Worm (Caenorhabditis elegans) whole organism, L4 larva: ENCODE results near the gene clc-26.

ENCODE experiments used
- F10B5.3 ChIP-seq: sonication (generic microtip); optimal IDR thresholded peaks from 2 replicates; lab custom pipeline; 2016; ENCODE audit warnings: mild to moderate bottlenecking, missing genetic modification characterization, missing compliant biosample characterization
- F26F4.8 ChIP-seq: fragments of 200-800 bp; sonication (Bioruptor generic); conservative IDR thresholded peaks from 2 replicates; pipeline ENCODE4 v1.3.6; 2022; ENCODE audit warnings: missing genetic modification characterization, missing compliant biosample characterization
- F37D6.2 ChIP-seq: sonication (generic microtip); optimal IDR thresholded peaks from 2 replicates; lab custom pipeline; 2016; ENCODE audit warnings: mild to moderate bottlenecking, missing genetic modification characterization, missing compliant biosample characterization
- F49E8.2 ChIP-seq: sonication (generic microtip); optimal IDR thresholded peaks from 2 replicates; lab custom pipeline; 2016; ENCODE audit warnings: missing compliant biosample characterization, mild to moderate bottlenecking, missing genetic modification characterization, borderline replicate concordance
- ZK337.2 ChIP-seq: fragments of 200-800 bp; sonication (Bioruptor generic); IDR thresholded peaks from 2 replicates; pipeline ENCODE4 v1.3.6; 2022; ENCODE audit warnings: missing genetic modification reagents, missing genetic modification characterization, missing compliant biosample characterization
- ZK546.5 ChIP-seq, 2 experiments: sonication (generic microtip); optimal IDR thresholded peaks; 2 replicates each; lab custom pipeline; 2017; ENCODE audit warnings: missing biosample characterization in 2 of 2, missing genetic modification characterization in 2 of 2
- ama-1 ChIP-seq: fragments of 150-350 bp; optimal IDR thresholded peaks from 2 replicates; lab custom pipeline; 2014; ENCODE audit warnings: inconsistent platforms, mixed read lengths
- arid-1 ChIP-seq: fragments of 200-800 bp; sonication (Bioruptor generic); conservative IDR thresholded peaks from 2 replicates; pipeline ENCODE4 v1.3.6; 2022; ENCODE audit warnings: missing genetic modification reagents, missing genetic modification characterization, missing compliant biosample characterization
- attf-4 ChIP-seq: sonication (generic microtip); optimal IDR thresholded peaks from 3 replicates; lab custom pipeline; 2017; ENCODE audit warnings: missing biosample characterization, missing genetic modification characterization
- ceh-20 ChIP-seq: fragments of 200-800 bp; sonication (Bioruptor generic); IDR thresholded peaks from 2 replicates; pipeline ENCODE4 v1.3.6; 2022; ENCODE audit warnings: missing genetic modification reagents, missing genetic modification characterization, missing compliant biosample characterization
- ceh-32 ChIP-seq: sonication (generic microtip); optimal IDR thresholded peaks from 2 replicates; lab custom pipeline; 2016; ENCODE audit warnings: mild to moderate bottlenecking, missing genetic modification characterization, missing compliant biosample characterization; ENCODE audit not compliant: poor library complexity
- ceh-82 ChIP-seq: sonication (generic microtip); optimal IDR thresholded peaks from 2 replicates; lab custom pipeline; 2017; ENCODE audit warnings: missing biosample characterization, missing genetic modification characterization
- cey-2 ChIP-seq: sonication (generic microtip); optimal IDR thresholded peaks from 3 replicates; lab custom pipeline; 2017; ENCODE audit warnings: missing genetic modification characterization, mild to moderate bottlenecking, missing compliant biosample characterization, antibody characterized with exemption, borderline replicate concordance; ENCODE audit not compliant: insufficient read depth
- ctbp-1 ChIP-seq: fragments of 200-800 bp; sonication (Bioruptor generic); IDR thresholded peaks from 2 replicates; pipeline ENCODE4 v1.3.6; 2022; ENCODE audit warnings: missing genetic modification reagents, missing genetic modification characterization, missing compliant biosample characterization
- daf-16 ChIP-seq, 3 experiments: sonication (generic microtip); optimal IDR thresholded peaks; 2 replicates each; lab custom pipeline; 2016 to 2017; ENCODE audit warnings: missing genetic modification characterization in 3 of 3, missing genetic modification reagents in 3 of 3, mild to moderate bottlenecking in 2 of 3, missing compliant biosample characterization in 2 of 3, missing biosample characterization in 1 of 3, moderate library complexity in 1 of 3
- dmd-6 ChIP-seq: fragments of 200-800 bp; sonication (Bioruptor generic); IDR thresholded peaks from 2 replicates; pipeline ENCODE4 v1.3.6; 2022; ENCODE audit warnings: missing genetic modification reagents, missing genetic modification characterization, missing compliant biosample characterization
- dmd-8 ChIP-seq: fragments of 200-800 bp; sonication (Bioruptor generic); IDR thresholded peaks from 2 replicates; pipeline ENCODE4 v1.3.6; 2022; ENCODE audit warnings: missing genetic modification characterization, missing compliant biosample characterization
- dmd-9 ChIP-seq: fragments of 200-800 bp; sonication (Bioruptor generic); IDR thresholded peaks from 2 replicates; pipeline ENCODE4 v1.3.6; 2022; ENCODE audit warnings: missing genetic modification reagents, missing genetic modification characterization, missing compliant biosample characterization
- dpl-1 ChIP-seq: fragments of 150-350 bp; optimal IDR thresholded peaks from 2 replicates; lab custom pipeline; 2014; ENCODE audit warnings: missing biosample characterization, missing genetic modification reagents, missing genetic modification characterization
- dve-1 ChIP-seq: sonication (generic microtip); optimal IDR thresholded peaks from 2 replicates; lab custom pipeline; 2017; ENCODE audit warnings: antibody characterized with exemption, mild to moderate bottlenecking, missing genetic modification characterization, missing compliant biosample characterization; ENCODE audit not compliant: insufficient read depth
- egl-27 ChIP-seq: sonication (generic microtip); optimal IDR thresholded peaks from 3 replicates; lab custom pipeline; 2017; ENCODE audit warnings: missing biosample characterization, missing genetic modification reagents, missing genetic modification characterization
- fkh-10 ChIP-seq: fragments of 150-350 bp; optimal IDR thresholded peaks from 2 replicates; lab custom pipeline; 2014; ENCODE audit warnings: missing biosample characterization, missing genetic modification reagents, missing genetic modification characterization
- fos-1 ChIP-seq: fragments of 150-350 bp; optimal IDR thresholded peaks from 2 replicates; lab custom pipeline; 2014; ENCODE audit warnings: missing biosample characterization, missing genetic modification characterization
- gei-8 ChIP-seq: fragments of 200-800 bp; sonication (Bioruptor generic); optimal IDR thresholded peaks from 2 replicates; lab custom pipeline; 2018; ENCODE audit warnings: mild to moderate bottlenecking, missing genetic modification characterization, missing compliant biosample characterization
- hif-1 ChIP-seq, 2 experiments: sonication (generic microtip); optimal IDR thresholded peaks; 2 replicates each; lab custom pipeline; 2016 to 2017; ENCODE audit warnings: missing compliant biosample characterization in 2 of 2, missing genetic modification characterization in 2 of 2, missing genetic modification reagents in 2 of 2, missing genotype in 2 of 2, mild to moderate bottlenecking in 1 of 2
- jun-1 ChIP-seq: fragments of 150-350 bp; optimal IDR thresholded peaks from 2 replicates; lab custom pipeline; 2014; ENCODE audit warnings: missing biosample characterization, missing genetic modification reagents, missing genetic modification characterization
- lin-1 ChIP-seq: fragments of 200-800 bp; sonication (Bioruptor generic); IDR thresholded peaks from 2 replicates; pipeline ENCODE4 v1.3.6; 2022; ENCODE audit warnings: missing genetic modification reagents, missing genetic modification characterization, missing compliant biosample characterization
- lin-29 ChIP-seq: fragments of 200-800 bp; sonication (Bioruptor generic); IDR thresholded peaks from 2 replicates; pipeline ENCODE4 v1.3.6; 2022; ENCODE audit warnings: missing genetic modification reagents, missing genetic modification characterization, missing compliant biosample characterization
- lin-38 ChIP-seq: fragments of 200-800 bp; sonication (Bioruptor generic); IDR thresholded peaks from 2 replicates; pipeline ENCODE4 v1.3.6; 2022; ENCODE audit warnings: missing genetic modification reagents, missing genetic modification characterization, missing compliant biosample characterization
- lin-39 ChIP-seq: fragments of 150-350 bp; optimal IDR thresholded peaks from 2 replicates; lab custom pipeline; 2014; ENCODE audit warnings: missing biosample characterization, missing genetic modification reagents, missing genetic modification characterization
- mes-2 ChIP-seq: sonication (generic microtip); optimal IDR thresholded peaks from 2 replicates; lab custom pipeline; 2016; ENCODE audit warnings: missing genotype, mild to moderate bottlenecking, missing genetic modification characterization, missing compliant biosample characterization; ENCODE audit not compliant: poor library complexity, severe bottlenecking
- mxl-2 ChIP-seq: fragments of 200-800 bp; sonication (Bioruptor generic); conservative IDR thresholded peaks from 2 replicates; pipeline ENCODE4 v1.3.6; 2022; ENCODE audit warnings: missing genetic modification reagents, missing genetic modification characterization, missing compliant biosample characterization
- mxl-3 ChIP-seq: fragments of 200-800 bp; sonication (Bioruptor generic); optimal IDR thresholded peaks from 2 replicates; lab custom pipeline; 2018; ENCODE audit warnings: mild to moderate bottlenecking, missing genetic modification characterization, missing compliant biosample characterization
- nhr-237 ChIP-seq: sonication (generic microtip); optimal IDR thresholded peaks from 2 replicates; lab custom pipeline; 2017; ENCODE audit warnings: missing biosample characterization, missing genetic modification characterization
- nhr-41 ChIP-seq: fragments of 200-800 bp; sonication (Bioruptor generic); IDR thresholded peaks from 2 replicates; pipeline ENCODE4 v1.3.6; 2022; ENCODE audit warnings: missing genetic modification reagents, missing genetic modification characterization, missing compliant biosample characterization
- nhr-6 ChIP-seq: fragments of 150-350 bp; optimal IDR thresholded peaks from 2 replicates; lab custom pipeline; 2014; ENCODE audit warnings: missing biosample characterization, missing genetic modification characterization
- nhr-76 ChIP-seq: fragments of 150-350 bp; optimal IDR thresholded peaks from 2 replicates; lab custom pipeline; 2014; ENCODE audit warnings: missing biosample characterization, missing genetic modification characterization
- pha-4 ChIP-seq, 2 experiments: fragments of 150-350 bp in 1 of 2; fragments of 200-800 bp in 1 of 2; sonication (Bioruptor generic) in 1 of 2; IDR thresholded peaks in 1 of 2; optimal IDR thresholded peaks in 1 of 2; 2 replicates each; pipeline versions ENCODE4 v1.3.6 to Lab custom; 2014 to 2022; ENCODE audit warnings: missing genetic modification characterization in 2 of 2, missing genetic modification reagents in 2 of 2, missing biosample characterization in 1 of 2, missing compliant biosample characterization in 1 of 2
- php-3 ChIP-seq: fragments of 200-800 bp; sonication (Bioruptor generic); IDR thresholded peaks from 2 replicates; pipeline ENCODE4 v1.3.6; 2022; ENCODE audit warnings: missing genetic modification reagents, missing genetic modification characterization, missing compliant biosample characterization
- set-16 ChIP-seq: fragments of 200-800 bp; sonication (Bioruptor generic); IDR thresholded peaks from 2 replicates; pipeline ENCODE4 v1.3.6; 2022; ENCODE audit warnings: missing genetic modification reagents, missing genetic modification characterization, missing compliant biosample characterization
- skn-1 ChIP-seq: fragments of 150-350 bp; optimal IDR thresholded peaks from 2 replicates; lab custom pipeline; 2014; ENCODE audit warnings: missing biosample characterization, missing genetic modification characterization
- tag-97 ChIP-seq: fragments of 200-800 bp; sonication (Bioruptor generic); IDR thresholded peaks from 2 replicates; pipeline ENCODE4 v1.3.6; 2022; ENCODE audit warnings: missing genetic modification characterization, missing compliant biosample characterization
- tra-1 ChIP-seq: fragments of 200-800 bp; sonication (Bioruptor generic); IDR thresholded peaks from 2 replicates; pipeline ENCODE4 v1.3.6; 2022; ENCODE audit warnings: missing genetic modification reagents, missing genetic modification characterization, missing compliant biosample characterization
- unc-130 ChIP-seq: sonication (generic microtip); optimal IDR thresholded peaks from 2 replicates; lab custom pipeline; 2016; ENCODE audit warnings: missing genetic modification reagents, missing genetic modification characterization, missing compliant biosample characterization
- unc-39 ChIP-seq: sonication (generic microtip); optimal IDR thresholded peaks from 2 replicates; lab custom pipeline; 2017; ENCODE audit warnings: missing biosample characterization, missing genetic modification characterization
- unc-62 ChIP-seq, 3 experiments: fragments of 150-350 bp in 1 of 3; sonication (generic microtip); optimal IDR thresholded peaks in 2 of 3; peaks in 1 of 3; 1 replicate in 1 of 3; 2 replicates in 2 of 3; lab custom pipeline; 2014 to 2017; ENCODE audit warnings: missing biosample characterization in 3 of 3, missing genetic modification characterization in 3 of 3, missing genetic modification reagents in 3 of 3, missing genotype in 1 of 3
- vab-7 ChIP-seq: fragments of 200-800 bp; sonication (Bioruptor generic); IDR thresholded peaks from 2 replicates; pipeline ENCODE4 v1.3.6; 2022; ENCODE audit warnings: missing genetic modification reagents, missing genetic modification characterization, missing compliant biosample characterization
- zip-11 ChIP-seq: fragments of 200-800 bp; sonication (Bioruptor generic); IDR thresholded peaks from 2 replicates; pipeline ENCODE4 v1.3.6; 2022; ENCODE audit warnings: missing genetic modification characterization, missing compliant biosample characterization
- zip-2 ChIP-seq: fragments of 150-350 bp; optimal IDR thresholded peaks from 2 replicates; lab custom pipeline; 2014; ENCODE audit warnings: missing biosample characterization, missing genetic modification characterization
- ztf-11 ChIP-seq: fragments of 150-350 bp; optimal IDR thresholded peaks from 2 replicates; lab custom pipeline; 2014; ENCODE audit warnings: missing biosample characterization, missing genetic modification characterization

Gene clc-26

DNA sequence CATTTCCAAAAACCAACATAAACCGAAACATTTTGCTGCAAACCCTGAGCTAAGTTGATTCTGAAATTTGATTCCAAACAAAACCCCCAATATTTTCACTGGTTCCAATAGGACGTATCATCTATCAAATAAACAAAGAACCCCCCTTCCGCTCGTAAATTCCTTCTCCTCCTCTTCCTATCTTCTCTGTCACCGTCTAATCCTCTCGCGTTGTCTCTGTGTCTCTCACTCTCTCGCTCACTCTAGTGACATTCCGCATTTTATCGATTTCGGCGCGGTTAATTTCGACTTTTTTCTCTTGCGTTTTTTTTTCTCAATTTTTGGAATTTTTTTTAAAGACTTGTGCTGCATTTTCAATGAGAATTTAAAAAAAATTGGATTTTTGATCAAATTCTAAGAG lies 48.9 kb downstream of the clc-26 start (continued):
- TF ChIP-seq ctbp-1 (GFP tag; lab: Robert Waterston, UW) (no peak), F10B5.3 (no peak), lin-1 (GFP tag; lab: Robert Waterston, UW) (no peak), F37D6.2 (no peak), tag-97 (GFP tag; lab: Robert Waterston, UW) (no peak), ceh-82 (tag; lab: Kevin White, UChicago) (no peak), cey-2 (no peak), ZK546.5 (tag; optimal IDR thresholded peaks at IDR 0.05; lab: Kevin White, UChicago) (no peak), php-3 (GFP tag; lab: Robert Waterston, UW) (no peak), F26F4.8 (GFP tag; lab: Robert Waterston, UW) (no peak), lin-38 (GFP tag; lab: Robert Waterston, UW) (no peak), ZK337.2 (GFP tag; lab: Robert Waterston, UW) (no peak), egl-27 (no peak), zip-2 (tag; lab: Kevin White, UChicago) (no peak), lin-29 (GFP tag; lab: Robert Waterston, UW) (no peak), attf-4 (no peak), nhr-237 (tag; lab: Kevin White, UChicago) (no peak), fos-1 (tag; lab: Kevin White, UChicago) (no peak), mes-2 (tag; lab: Kevin White, UChicago) (peak; percentile 28), nhr-41 (no peak), mxl-3 (GFP tag; lab: Kevin White, UChicago) (no peak), nhr-6 (tag; lab: Kevin White, UChicago) (peak; percentile 17), F49E8.2 (tag; lab: Kevin White, UChicago) (no peak), nhr-76 (tag; lab: Kevin White, UChicago) (no peak), unc-39 (no peak), vab-7 (GFP tag; lab: Robert Waterston, UW) (no peak), daf-16 (GFP tag; optimal IDR thresholded peaks at IDR 0.05; lab: Kevin White, UChicago) (no peak), daf-16 (tag; optimal IDR thresholded peaks at IDR 0.05; lab: Kevin White, UChicago) (peak; percentile 50), ztf-11 (tag; lab: Kevin White, UChicago) (no peak), dve-1 (tag; lab: Kevin White, UChicago) (peak; percentile 19), zip-11 (GFP tag; lab: Robert Waterston, UW) (no peak), ama-1 (lab: Kevin White, UChicago) (no peak), dpl-1 (GFP tag; lab: Kevin White, UChicago) (peak; percentile 15), arid-1 (no peak), jun-1 (tag; lab: Kevin White, UChicago) (no peak), hif-1 (tag; optimal IDR thresholded peaks at IDR 0.05; lab: Kevin White, UChicago) (no peak), dmd-8 (no peak), unc-130 (GFP tag; lab: Kevin White, UChicago) (no peak), set-16 (GFP tag; lab: Robert Waterston, UW) (no peak), ceh-20 (GFP tag; lab: Robert Waterston, UW) (no peak), dmd-6 (GFP tag; lab: Robert Waterston, UW) (peak; percentile 29; the same call in 1 of the 2 replicates), ceh-32 (no peak), tra-1 (no peak), dmd-9 (GFP tag; lab: Robert Waterston, UW) (no peak), lin-39 (tag; lab: Kevin White, UChicago) (no peak), skn-1 (no peak), fkh-10 (no peak), mxl-2 (GFP tag; lab: Robert Waterston, UW) (no peak), gei-8 (no peak), pha-4 (GFP tag; IDR thresholded peaks at IDR 0.05; lab: Robert Waterston, UW) (no peak), pha-4 (tag; optimal IDR thresholded peaks at IDR 0.05; lab: Kevin White, UChicago) (no peak), unc-62 (GFP tag; optimal IDR thresholded peaks at IDR 0.05 in 1 of 2; lab: Kevin White, UChicago) (peak in 1 of 2 experiments; percentile 33), unc-62 (tag; optimal IDR thresholded peaks at IDR 0.05; lab: Kevin White, UChicago) (no peak)
